Fruit fly (Drosophila melanogaster): ENCODE results near the gene CG4440.

Gene CG4440

DNA sequence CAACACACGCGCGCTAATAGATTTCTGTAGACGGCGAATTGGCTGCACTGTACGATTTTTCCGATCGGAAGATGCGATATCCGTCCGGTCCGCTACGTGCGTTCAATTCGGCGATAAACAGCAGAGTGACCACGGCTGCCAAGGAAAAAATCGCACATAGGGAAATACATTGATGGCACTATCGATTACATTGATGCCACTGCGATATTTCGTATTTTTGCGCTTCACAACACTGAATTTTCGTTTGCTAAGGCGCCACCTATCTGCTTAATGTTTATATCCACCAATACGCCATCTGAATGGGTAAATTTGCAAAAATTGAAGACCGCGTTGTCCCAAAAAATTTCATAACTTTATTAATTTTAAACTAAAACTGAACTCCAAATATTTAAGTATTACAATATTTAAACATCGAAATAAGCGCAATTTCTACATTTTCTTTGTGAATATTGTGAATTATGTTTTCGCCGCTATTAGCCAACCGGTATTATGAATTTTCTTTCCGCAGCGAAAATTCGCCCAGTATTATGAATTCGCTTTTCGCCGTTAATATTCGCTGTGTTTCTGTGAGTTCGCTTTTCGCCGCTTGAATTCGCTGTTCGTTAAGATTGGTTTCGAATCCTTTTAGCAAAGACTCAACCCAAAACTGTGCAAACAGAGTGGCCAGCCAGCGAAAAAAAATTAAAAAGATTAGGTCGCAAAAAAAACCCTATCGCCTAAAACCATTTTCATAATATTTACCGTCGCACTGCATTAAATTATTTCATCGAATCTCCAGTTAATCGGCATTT, 41.9 kb upstream of the CG4440 start, which contains the start of the genes crp and pkaap (continued):
- peak; percentile 74 for TF ChIP-seq CG6272 (GFP tag; IDR thresholded peaks at IDR 0.05)
- TF ChIP-seq Hey (tag; optimal IDR thresholded peaks at IDR 0.05): peak; percentile 16
- TF ChIP-seq Tbp (GFP tag; optimal IDR thresholded peaks at IDR 0.05): peak; percentile 37
- TF ChIP-seq CG3726 (GFP tag; IDR thresholded peaks at IDR 0.05): no peak
- no peak for TF ChIP-seq rib (GFP tag; IDR thresholded peaks at IDR 0.05)
- peak; percentile 78 for TF ChIP-seq CG8089 (GFP tag; optimal IDR thresholded peaks at IDR 0.05)
- TF ChIP-seq disco-r (GFP tag; optimal IDR thresholded peaks at IDR 0.05): peak; percentile 60
- peak; percentile 56 for TF ChIP-seq zen (tag; optimal IDR thresholded peaks at IDR 0.05)
- peak; percentile 82 for TF ChIP-seq MTF-1 (GFP tag; optimal IDR thresholded peaks at IDR 0.05; ENCODE audit: borderline replicate concordance)
- TF ChIP-seq twi (tag; optimal IDR thresholded peaks at IDR 0.05): peak; percentile 3
- no peak for TF ChIP-seq CG2129 (GFP tag; IDR thresholded peaks at IDR 0.05; ENCODE audit: partially characterized antibody)
- TF ChIP-seq sug (tag; optimal IDR thresholded peaks at IDR 0.05): peak; percentile 74
- TF ChIP-seq H2.0 (GFP tag; IDR thresholded peaks at IDR 0.05): no peak
- TF ChIP-seq CG17802 (tag; optimal IDR thresholded peaks at IDR 0.05): peak; percentile 48
- peak; percentile 87 for TF ChIP-seq pum (GFP tag; optimal IDR thresholded peaks at IDR 0.05)
- TF ChIP-seq CG11504 (tag; optimal IDR thresholded peaks at IDR 0.05): no peak
- no peak for TF ChIP-seq so (GFP tag; IDR thresholded peaks at IDR 0.05)
- TF ChIP-seq insv (GFP tag; optimal IDR thresholded peaks at IDR 0.05): peak in 1 of 2 experiments; percentile 77
- TF ChIP-seq CG33213 (GFP tag; optimal IDR thresholded peaks at IDR 0.05): peak; percentile 95
- TF ChIP-seq Optix (GFP tag; IDR thresholded peaks at IDR 0.05): no peak
- TF ChIP-seq CG12659 (GFP tag; optimal IDR thresholded peaks at IDR 0.05): peak; percentile 83
- peak; percentile 35 for TF ChIP-seq tap (tag; optimal IDR thresholded peaks at IDR 0.05)
- no peak for TF ChIP-seq CG15269 (tag; optimal IDR thresholded peaks at IDR 0.05)
- TF ChIP-seq chif (GFP tag; optimal IDR thresholded peaks at IDR 0.05): peak; percentile 73 to 89
- peak; percentile 42 for TF ChIP-seq CG6254 (GFP tag; optimal IDR thresholded peaks at IDR 0.05)
- peak; percentile 52 for TF ChIP-seq CG16815 (GFP tag; optimal IDR thresholded peaks at IDR 0.05)
- TF ChIP-seq phol (tag; optimal IDR thresholded peaks at IDR 0.05): peak; percentile 48
- peak; percentile 65 for TF ChIP-seq NK7.1 (GFP tag; optimal IDR thresholded peaks at IDR 0.05)
- TF ChIP-seq CG8944 (GFP tag; optimal IDR thresholded peaks at IDR 0.05): peak; percentile 93
- peak; percentile 23 for TF ChIP-seq CG4707 (GFP tag; optimal IDR thresholded peaks at IDR 0.05)
- TF ChIP-seq dmrt11E (tag; optimal IDR thresholded peaks at IDR 0.05): peak; percentile 63
- peak; percentile 14 for TF ChIP-seq CG5180 (GFP tag; optimal IDR thresholded peaks at IDR 0.05)
- TF ChIP-seq tll (GFP tag; optimal IDR thresholded peaks at IDR 0.05): no peak
- peak; percentile 86 for TF ChIP-seq slou (GFP tag; optimal IDR thresholded peaks at IDR 0.05)
- peak; percentile 55 for TF ChIP-seq Blimp-1 (GFP tag; optimal IDR thresholded peaks at IDR 0.05)
- TF ChIP-seq gro (GFP tag; optimal IDR thresholded peaks at IDR 0.05): peak; percentile 89
- peak; percentile 100 for TF ChIP-seq CG10979 (tag; optimal IDR thresholded peaks at IDR 0.05)
- peak; percentile 84 for TF ChIP-seq zfh2 (GFP tag; optimal IDR thresholded peaks at IDR 0.05)
- TF ChIP-seq CG9797 (GFP tag; optimal IDR thresholded peaks at IDR 0.05): peak; percentile 85
- TF ChIP-seq CG11456 (GFP tag; IDR thresholded peaks at IDR 0.05): no peak
- TF ChIP-seq lilli (GFP tag; optimal IDR thresholded peaks at IDR 0.05): peak; percentile 93
- peak; percentile 88 to 90 for TF ChIP-seq Pdp1 (GFP tag; optimal IDR thresholded peaks at IDR 0.05)
- TF ChIP-seq slbo (GFP tag; IDR thresholded peaks at IDR 0.05): no peak
- peak; percentile 88 for TF ChIP-seq maf-S (GFP tag; optimal IDR thresholded peaks at IDR 0.05)
- TF ChIP-seq fd3F (GFP tag; optimal IDR thresholded peaks at IDR 0.05): peak; percentile 45
- TF ChIP-seq Neu2 (GFP tag; optimal IDR thresholded peaks at IDR 0.05; ENCODE audit: borderline replicate concordance): peak; percentile 15
- TF ChIP-seq hbn (GFP tag; IDR thresholded peaks at IDR 0.05; ENCODE audit: partially characterized antibody): no peak
- TF ChIP-seq CG2678 (tag; optimal IDR thresholded peaks at IDR 0.05): no peak
